Worm (Caenorhabditis elegans) whole organism, L4 larva: ENCODE data around the gene Y9C9A.13.
A peak's percentile ranks its signal among the peaks of the same experiment; 100 is the strongest.

ENCODE experiments used
- F26F4.8 ChIP-seq: fragments of 200-800 bp; sonication (Bioruptor generic); conservative IDR thresholded peaks from 2 replicates; pipeline ENCODE4 v1.3.6; 2022; ENCODE audit warnings: missing genetic modification characterization, missing compliant biosample characterization
- F49E8.2 ChIP-seq: sonication (generic microtip); optimal IDR thresholded peaks from 2 replicates; lab custom pipeline; 2016; ENCODE audit warnings: missing compliant biosample characterization, mild to moderate bottlenecking, missing genetic modification characterization, borderline replicate concordance
- Y48G9A.11 ChIP-seq: fragments of 200-800 bp; sonication (Bioruptor generic); IDR thresholded peaks from 2 replicates; pipeline ENCODE4 v1.3.6; 2022; ENCODE audit warnings: missing genetic modification reagents, missing genetic modification characterization, missing compliant biosample characterization
- ZK337.2 ChIP-seq: fragments of 200-800 bp; sonication (Bioruptor generic); IDR thresholded peaks from 2 replicates; pipeline ENCODE4 v1.3.6; 2022; ENCODE audit warnings: missing genetic modification reagents, missing genetic modification characterization, missing compliant biosample characterization
- aha-1 ChIP-seq: fragments of 150-350 bp; peaks from one replicate; lab custom pipeline; 2014; ENCODE audit warnings: missing biosample characterization, missing genetic modification characterization
- attf-4 ChIP-seq: sonication (generic microtip); optimal IDR thresholded peaks from 3 replicates; lab custom pipeline; 2017; ENCODE audit warnings: missing biosample characterization, missing genetic modification characterization
- ceh-20 ChIP-seq: fragments of 200-800 bp; sonication (Bioruptor generic); IDR thresholded peaks from 2 replicates; pipeline ENCODE4 v1.3.6; 2022; ENCODE audit warnings: missing genetic modification reagents, missing genetic modification characterization, missing compliant biosample characterization
- ceh-44 ChIP-seq: fragments of 200-800 bp; sonication (Bioruptor generic); IDR thresholded peaks from 2 replicates; pipeline ENCODE4 v1.3.6; 2022; ENCODE audit warnings: missing genetic modification reagents, missing genetic modification characterization, missing compliant biosample characterization
- cey-2 ChIP-seq: sonication (generic microtip); optimal IDR thresholded peaks from 3 replicates; lab custom pipeline; 2017; ENCODE audit warnings: missing genetic modification characterization, mild to moderate bottlenecking, missing compliant biosample characterization, antibody characterized with exemption, borderline replicate concordance; ENCODE audit not compliant: insufficient read depth
- daf-16 ChIP-seq, 3 experiments: sonication (generic microtip); optimal IDR thresholded peaks; 2 replicates each; lab custom pipeline; 2016 to 2017; ENCODE audit warnings: missing genetic modification characterization in 3 of 3, missing genetic modification reagents in 3 of 3, mild to moderate bottlenecking in 2 of 3, missing compliant biosample characterization in 2 of 3, missing biosample characterization in 1 of 3, moderate library complexity in 1 of 3
- daf-19 ChIP-seq: fragments of 200-800 bp; sonication (Bioruptor generic); conservative IDR thresholded peaks from 2 replicates; pipeline ENCODE4 v1.3.6; 2022; ENCODE audit warnings: missing genetic modification characterization, missing compliant biosample characterization
- dmd-6 ChIP-seq: fragments of 200-800 bp; sonication (Bioruptor generic); IDR thresholded peaks from 2 replicates; pipeline ENCODE4 v1.3.6; 2022; ENCODE audit warnings: missing genetic modification reagents, missing genetic modification characterization, missing compliant biosample characterization
- dpl-1 ChIP-seq: fragments of 150-350 bp; optimal IDR thresholded peaks from 2 replicates; lab custom pipeline; 2014; ENCODE audit warnings: missing biosample characterization, missing genetic modification reagents, missing genetic modification characterization
- duxl-1 ChIP-seq: sonication (generic microtip); optimal IDR thresholded peaks from 2 replicates; lab custom pipeline; 2016; ENCODE audit warnings: mild to moderate bottlenecking, missing genetic modification characterization, moderate library complexity, missing compliant biosample characterization; ENCODE audit not compliant: poor library complexity
- dve-1 ChIP-seq: sonication (generic microtip); optimal IDR thresholded peaks from 2 replicates; lab custom pipeline; 2017; ENCODE audit warnings: antibody characterized with exemption, mild to moderate bottlenecking, missing genetic modification characterization, missing compliant biosample characterization; ENCODE audit not compliant: insufficient read depth
- egl-27 ChIP-seq: sonication (generic microtip); optimal IDR thresholded peaks from 3 replicates; lab custom pipeline; 2017; ENCODE audit warnings: missing biosample characterization, missing genetic modification reagents, missing genetic modification characterization
- fkh-10 ChIP-seq: fragments of 150-350 bp; optimal IDR thresholded peaks from 2 replicates; lab custom pipeline; 2014; ENCODE audit warnings: missing biosample characterization, missing genetic modification reagents, missing genetic modification characterization
- gei-8 ChIP-seq: fragments of 200-800 bp; sonication (Bioruptor generic); optimal IDR thresholded peaks from 2 replicates; lab custom pipeline; 2018; ENCODE audit warnings: mild to moderate bottlenecking, missing genetic modification characterization, missing compliant biosample characterization
- hlh-30 ChIP-seq: sonication (generic microtip); optimal IDR thresholded peaks from 2 replicates; lab custom pipeline; 2017; ENCODE audit warnings: antibody characterized with exemption, mild to moderate bottlenecking, missing genetic modification characterization, missing compliant biosample characterization; ENCODE audit not compliant: insufficient read depth
- lin-13 ChIP-seq: fragments of 150-350 bp; optimal IDR thresholded peaks from 2 replicates; lab custom pipeline; 2014; ENCODE audit warnings: missing biosample characterization, missing genetic modification reagents, missing genetic modification characterization
- lin-38 ChIP-seq: fragments of 200-800 bp; sonication (Bioruptor generic); IDR thresholded peaks from 2 replicates; pipeline ENCODE4 v1.3.6; 2022; ENCODE audit warnings: missing genetic modification reagents, missing genetic modification characterization, missing compliant biosample characterization
- lsy-2 ChIP-seq, 2 experiments: fragments of 150-350 bp in 1 of 2; sonication (generic microtip) in 1 of 2; optimal IDR thresholded peaks; 2 replicates each; lab custom pipeline; 2014 to 2017; ENCODE audit warnings: missing biosample characterization in 2 of 2, missing genetic modification characterization in 2 of 2
- madf-5 ChIP-seq, 2 experiments: fragments of 200-800 bp; sonication (Bioruptor generic); IDR thresholded peaks; 2 replicates each; pipeline ENCODE4 v1.3.6; 2022; ENCODE audit warnings: missing compliant biosample characterization in 2 of 2, missing genetic modification characterization in 2 of 2
- madf-9 ChIP-seq: fragments of 200-800 bp; sonication (Bioruptor generic); conservative IDR thresholded peaks from 2 replicates; pipeline ENCODE4 v1.3.6; 2022; ENCODE audit warnings: missing genetic modification reagents, missing genetic modification characterization, missing compliant biosample characterization
- mdt-29 ChIP-seq: fragments of 200-800 bp; sonication (Bioruptor generic); IDR thresholded peaks from 2 replicates; pipeline ENCODE4 v1.3.6; 2022; ENCODE audit warnings: missing genetic modification reagents, missing genetic modification characterization, missing compliant biosample characterization
- mxl-2 ChIP-seq: fragments of 200-800 bp; sonication (Bioruptor generic); conservative IDR thresholded peaks from 2 replicates; pipeline ENCODE4 v1.3.6; 2022; ENCODE audit warnings: missing genetic modification reagents, missing genetic modification characterization, missing compliant biosample characterization
- nhr-102 ChIP-seq: sonication (generic microtip); optimal IDR thresholded peaks from 2 replicates; lab custom pipeline; 2016; ENCODE audit warnings: mild to moderate bottlenecking, missing genetic modification characterization, moderate library complexity, missing compliant biosample characterization
- nhr-48 ChIP-seq: sonication (generic microtip); optimal IDR thresholded peaks from 2 replicates; lab custom pipeline; 2016; ENCODE audit warnings: mild to moderate bottlenecking, missing genetic modification characterization, missing compliant biosample characterization
- nhr-77 ChIP-seq: fragments of 150-350 bp; optimal IDR thresholded peaks from 2 replicates; lab custom pipeline; 2014; ENCODE audit warnings: missing biosample characterization, missing genetic modification characterization
- pha-4 ChIP-seq, 2 experiments: fragments of 150-350 bp in 1 of 2; fragments of 200-800 bp in 1 of 2; sonication (Bioruptor generic) in 1 of 2; IDR thresholded peaks in 1 of 2; optimal IDR thresholded peaks in 1 of 2; 2 replicates each; pipeline versions ENCODE4 v1.3.6 to Lab custom; 2014 to 2022; ENCODE audit warnings: missing genetic modification characterization in 2 of 2, missing genetic modification reagents in 2 of 2, missing biosample characterization in 1 of 2, missing compliant biosample characterization in 1 of 2
- rbr-2 ChIP-seq: sonication (generic microtip); optimal IDR thresholded peaks from 2 replicates; lab custom pipeline; 2016; ENCODE audit warnings: missing genotype, missing genetic modification characterization, missing compliant biosample characterization
- saeg-2 ChIP-seq: fragments of 200-800 bp; sonication (Bioruptor generic); IDR thresholded peaks from 2 replicates; pipeline ENCODE4 v1.3.6; 2022; ENCODE audit warnings: missing genetic modification reagents, missing genetic modification characterization, missing compliant biosample characterization
- snpc-1.2 ChIP-seq: fragments of 200-800 bp; sonication (Bioruptor generic); IDR thresholded peaks from 2 replicates; pipeline ENCODE4 v1.3.6; 2022; ENCODE audit warnings: missing genetic modification reagents, missing genetic modification characterization, missing compliant biosample characterization
- snpc-4 ChIP-seq: fragments of 150-350 bp; optimal IDR thresholded peaks from 2 replicates; lab custom pipeline; 2014; ENCODE audit warnings: missing biosample characterization, missing genetic modification characterization
- spr-1 ChIP-seq: sonication (generic microtip); optimal IDR thresholded peaks from 2 replicates; lab custom pipeline; 2016; ENCODE audit warnings: mild to moderate bottlenecking, missing genetic modification characterization, missing compliant biosample characterization
- tag-97 ChIP-seq: fragments of 200-800 bp; sonication (Bioruptor generic); IDR thresholded peaks from 2 replicates; pipeline ENCODE4 v1.3.6; 2022; ENCODE audit warnings: missing genetic modification characterization, missing compliant biosample characterization
- unc-130 ChIP-seq: sonication (generic microtip); optimal IDR thresholded peaks from 2 replicates; lab custom pipeline; 2016; ENCODE audit warnings: missing genetic modification reagents, missing genetic modification characterization, missing compliant biosample characterization
- unc-39 ChIP-seq: sonication (generic microtip); optimal IDR thresholded peaks from 2 replicates; lab custom pipeline; 2017; ENCODE audit warnings: missing biosample characterization, missing genetic modification characterization
- zag-1 ChIP-seq: fragments of 150-350 bp; optimal IDR thresholded peaks from 2 replicates; lab custom pipeline; 2014; ENCODE audit warnings: missing biosample characterization, missing genetic modification characterization
- ztf-7 ChIP-seq: fragments of 150-350 bp; optimal IDR thresholded peaks from 2 replicates; lab custom pipeline; 2014; ENCODE audit warnings: missing biosample characterization, missing genetic modification characterization

The Y9C9A.13 gene

DNA sequence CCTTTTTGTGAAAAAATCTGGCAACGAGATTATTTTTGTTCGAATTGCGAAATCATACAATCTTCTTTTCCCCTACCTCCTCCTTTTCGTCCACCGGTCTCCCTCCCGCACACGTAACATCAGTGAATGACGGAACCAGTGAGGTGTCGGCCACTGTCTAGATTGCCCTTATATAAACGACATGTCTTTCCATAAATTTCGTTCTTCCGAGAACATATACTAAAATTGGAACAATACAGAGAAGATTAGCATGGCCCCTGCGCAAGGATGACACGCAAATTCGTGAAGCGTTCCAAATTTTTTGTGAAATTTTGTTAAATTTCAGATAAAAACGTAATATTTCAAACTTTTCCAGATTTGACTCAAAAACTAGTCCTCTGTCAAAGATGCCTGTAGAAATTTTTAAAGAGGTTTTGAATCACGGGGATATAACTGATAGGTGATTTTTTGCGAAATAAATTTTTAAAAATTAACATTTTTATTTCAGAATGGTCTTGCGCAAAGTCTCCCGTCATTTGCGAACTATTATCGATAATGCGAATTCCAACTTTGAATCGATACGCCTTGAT is 38.5 kb downstream of the Y9C9A.13 start:
- TF ChIP-seq daf-19 = 0 out of 2 replicates have a peak, but pooled peaks have one; percentile 29
- peak; percentile 9; the same call in 1 of the 2 replicates for TF ChIP-seq ceh-44 (GFP tag; lab: Robert Waterston, UW)
- TF ChIP-seq ceh-20 (GFP tag; lab: Robert Waterston, UW) = no peak
- no peak for TF ChIP-seq lsy-2 (tag; optimal IDR thresholded peaks at IDR 0.05; lab: Kevin White, UChicago)
- no peak for TF ChIP-seq rbr-2 (tag; lab: Kevin White, UChicago)
- TF ChIP-seq madf-5 (GFP tag; IDR thresholded peaks at IDR 0.05; lab: Robert Waterston, UW) = peak; percentile 37 to 50; a peak in 1 of 4 replicates
- TF ChIP-seq hlh-30 (tag; lab: Kevin White, UChicago) = peak; percentile 25
- TF ChIP-seq F49E8.2 = peak; percentile 79
- TF ChIP-seq ztf-7 = peak; percentile 41
- TF ChIP-seq saeg-2 (GFP tag; lab: Robert Waterston, UW) = no peak; the same call in 1 of the 2 replicates
- TF ChIP-seq nhr-102 = peak; percentile 60
- peak; percentile 57 for TF ChIP-seq spr-1 (tag; lab: Kevin White, UChicago)
- TF ChIP-seq dpl-1 (GFP tag; lab: Kevin White, UChicago) = no peak
- TF ChIP-seq F26F4.8 (GFP tag; lab: Robert Waterston, UW) = peak; percentile 89
- no peak for TF ChIP-seq duxl-1 (tag; lab: Kevin White, UChicago)
- peak; percentile 98 for TF ChIP-seq snpc-1.2 (GFP tag; lab: Robert Waterston, UW)
- peak; percentile 51; the same call in 1 of the 2 replicates for TF ChIP-seq pha-4 (GFP tag; IDR thresholded peaks at IDR 0.05; lab: Robert Waterston, UW)
- no peak for TF ChIP-seq pha-4 (tag; optimal IDR thresholded peaks at IDR 0.05; lab: Kevin White, UChicago)
- TF ChIP-seq ZK337.2 = 0 out of 2 replicates have a peak, but pooled peaks have one; percentile 59
- TF ChIP-seq dve-1 (tag; lab: Kevin White, UChicago) = peak; percentile 42
- peak in 1 of 2 experiments; percentile 56 for TF ChIP-seq daf-16 (GFP tag; optimal IDR thresholded peaks at IDR 0.05; lab: Kevin White, UChicago)
- peak; percentile 48 for TF ChIP-seq daf-16 (tag; optimal IDR thresholded peaks at IDR 0.05; lab: Kevin White, UChicago)
- TF ChIP-seq aha-1 (tag; lab: Kevin White, UChicago) = peak; percentile 61
- TF ChIP-seq mdt-29 = peak; percentile 77
- peak; percentile 74; the same call in 1 of the 2 replicates for TF ChIP-seq Y48G9A.11
- no peak for TF ChIP-seq unc-39 (tag; lab: Kevin White, UChicago)
- TF ChIP-seq fkh-10 (GFP tag; lab: Kevin White, UChicago) = no peak
- TF ChIP-seq dmd-6 (GFP tag; lab: Robert Waterston, UW) = no peak; the same call in 1 of the 2 replicates
- peak; percentile 82 for TF ChIP-seq snpc-4 (tag; lab: Kevin White, UChicago)
- no peak for TF ChIP-seq unc-130 (GFP tag; lab: Kevin White, UChicago)

DNA sequence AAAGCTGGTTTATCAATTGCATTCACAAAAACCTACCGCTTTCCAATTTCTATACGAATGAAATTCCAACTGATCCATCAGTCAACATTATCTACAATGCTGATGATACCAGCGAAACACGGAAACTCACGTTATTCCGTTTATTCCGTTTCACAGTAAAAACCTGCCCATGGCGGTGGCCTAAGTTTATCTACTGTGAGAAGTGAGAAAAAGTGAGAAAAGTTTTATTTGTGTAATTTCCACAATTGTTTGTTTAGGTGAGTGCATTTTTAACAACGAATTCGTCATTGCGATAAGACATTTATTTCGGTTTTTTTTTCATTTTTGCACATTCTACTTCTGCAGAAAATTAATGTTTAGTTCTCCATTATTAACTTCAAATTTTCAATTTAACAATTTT is 39.3 kb downstream of the Y9C9A.13 start, which contains the start of gene Y9C9A.8:
Y9C9A.8 (plus strand) TSS at position 301 of the 400 bp plus-strand sequence.
- TF ChIP-seq nhr-48 (no peak), mxl-2 (no peak), daf-16 (GFP tag; optimal IDR thresholded peaks at IDR 0.05; lab: Kevin White, UChicago) (no peak), daf-16 (tag; optimal IDR thresholded peaks at IDR 0.05; lab: Kevin White, UChicago) (peak; percentile 30), gei-8 (GFP tag; lab: Kevin White, UChicago) (no peak), lin-38 (no peak), tag-97 (GFP tag; lab: Robert Waterston, UW) (no peak)

DNA sequence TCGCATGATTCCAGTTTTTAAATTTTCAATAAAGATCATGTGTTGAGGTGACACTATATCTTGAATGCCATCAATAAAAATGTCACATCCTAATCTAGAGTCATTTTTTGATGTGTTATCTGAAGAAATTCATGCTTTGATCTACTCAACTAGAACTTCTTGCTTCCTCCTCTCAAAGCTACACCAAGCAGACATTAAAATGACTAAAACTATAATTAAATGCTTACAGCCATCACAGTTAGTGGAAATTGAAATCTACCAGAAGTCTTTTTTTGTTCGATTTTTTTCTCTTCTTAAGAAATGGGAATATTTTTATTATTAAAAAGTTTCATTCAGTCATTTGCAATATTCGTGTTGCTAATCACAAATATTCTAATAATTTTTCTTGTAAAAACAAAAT is 51.5 kb downstream of the Y9C9A.13 start, which contains the start of gene str-158:
str-158 (plus strand) TSS at position 301 of the 400 bp plus-strand sequence.
- TF ChIP-seq mxl-2 = no peak
- TF ChIP-seq egl-27 = no peak
- TF ChIP-seq cey-2 (tag; lab: Kevin White, UChicago) = no peak
- no peak for TF ChIP-seq lin-13
- TF ChIP-seq madf-9 (GFP tag; lab: Robert Waterston, UW) = no peak
- no peak for TF ChIP-seq zag-1 (tag; lab: Kevin White, UChicago)
- TF ChIP-seq tag-97 (GFP tag; lab: Robert Waterston, UW) = no peak
- TF ChIP-seq attf-4 (tag; lab: Kevin White, UChicago) = no peak
- no peak for TF ChIP-seq nhr-77 (tag; lab: Kevin White, UChicago)
- TF ChIP-seq, all 104 proteins: peak for 0
